Fruit fly (Drosophila melanogaster) whole organism, embryonic: ENCODE results near the gene kel.
A peak's percentile ranks its signal among the peaks of the same experiment; 100 is the strongest.

ENCODE experiments used
- Asciz ChIP-seq: fragments of 200-800 bp; sonication (Bioruptor generic); optimal IDR thresholded peaks from 2 replicates; lab custom pipeline; 2017; ENCODE audit warnings: missing biosample characterization, mild to moderate bottlenecking, missing genetic modification characterization, missing genetic modification reagents
- CG10147 ChIP-seq: fragments of 200-800 bp; sonication (Bioruptor generic); optimal IDR thresholded peaks from 2 replicates; lab custom pipeline; 2019; ENCODE audit warnings: missing biosample characterization, mild to moderate bottlenecking, missing genetic modification characterization, moderate library complexity
- CG10209 ChIP-seq: fragments of 200-800 bp; sonication (Bioruptor generic); optimal IDR thresholded peaks from 3 replicates; lab custom pipeline; 2017; ENCODE audit warnings: missing biosample characterization, mild to moderate bottlenecking, missing genetic modification characterization, missing genetic modification reagents
- CG10366 ChIP-seq: fragments of 200-800 bp; sonication (Bioruptor generic); IDR thresholded peaks from 2 replicates; pipeline ENCODE4 v1.3.6; 2022; ENCODE audit warnings: missing biosample characterization, missing genetic modification characterization
- CG10543 ChIP-seq: fragments of 200-800 bp; sonication (Bioruptor generic); optimal IDR thresholded peaks from 3 replicates; lab custom pipeline; 2017; ENCODE audit warnings: missing biosample characterization, mild to moderate bottlenecking, missing genetic modification characterization, moderate library complexity
- CG11560 ChIP-seq: fragments of 200-800 bp; sonication (Bioruptor generic); IDR thresholded peaks from 3 replicates; pipeline ENCODE4 v1.3.6; 2022; ENCODE audit warnings: missing biosample characterization, missing genetic modification characterization
- CG12744 ChIP-seq: fragments of 200-800 bp; sonication (Bioruptor generic); optimal IDR thresholded peaks from 2 replicates; lab custom pipeline; 2016; ENCODE audit warnings: missing biosample characterization, missing genetic modification characterization
- CG14667 ChIP-seq: fragments of 200-800 bp; sonication (Bioruptor generic); IDR thresholded peaks from 2 replicates; pipeline ENCODE4 v1.3.6; 2022; ENCODE audit warnings: missing biosample characterization, missing genetic modification characterization
- CG15011 ChIP-seq: fragments of 200-800 bp; sonication (Bioruptor generic); optimal IDR thresholded peaks from 3 replicates; lab custom pipeline; 2018; ENCODE audit warnings: missing biosample characterization, mild to moderate bottlenecking, missing genetic modification characterization
- CG17612 ChIP-seq: fragments of 200-800 bp; sonication (Bioruptor generic); IDR thresholded peaks from 2 replicates; pipeline ENCODE4 v1.3.6; 2022; ENCODE audit warnings: missing biosample characterization, missing genetic modification characterization
- CG18764 ChIP-seq: fragments of 200-800 bp; sonication (Bioruptor generic); optimal IDR thresholded peaks from 3 replicates; lab custom pipeline; 2016; ENCODE audit warnings: missing biosample characterization, missing genetic modification characterization
- CG30431 ChIP-seq: fragments of 200-800 bp; sonication (Bioruptor generic); optimal IDR thresholded peaks from 2 replicates; lab custom pipeline; 2017; ENCODE audit warnings: missing biosample characterization, missing genetic modification characterization
- CG43689 ChIP-seq: fragments of 200-800 bp; sonication (Bioruptor generic); IDR thresholded peaks from 2 replicates; pipeline ENCODE4 v1.3.6; 2022; ENCODE audit warnings: missing biosample characterization, missing genetic modification characterization
- CG8290 ChIP-seq, 3 experiments: fragments of 200-800 bp; sonication (Bioruptor generic); optimal IDR thresholded peaks; 2 replicates each; lab custom pipeline; 2016 to 2019; ENCODE audit warnings: missing biosample characterization in 3 of 3, missing genetic modification characterization in 3 of 3, mild to moderate bottlenecking in 2 of 3, moderate library complexity in 1 of 3
- CG9215 ChIP-seq: fragments of 200-800 bp; sonication (Bioruptor generic); IDR thresholded peaks from 2 replicates; pipeline ENCODE4 v1.3.6; 2022; ENCODE audit warnings: missing biosample characterization, missing genetic modification characterization
- CG9727 ChIP-seq: fragments of 200-800 bp; sonication (Bioruptor generic); optimal IDR thresholded peaks from 3 replicates; lab custom pipeline; 2017; ENCODE audit warnings: missing biosample characterization, mild to moderate bottlenecking, missing genetic modification characterization
- Chrac-16 ChIP-seq: fragments of 200-800 bp; sonication (Bioruptor generic); optimal IDR thresholded peaks from 3 replicates; lab custom pipeline; 2016; ENCODE audit warnings: missing biosample characterization, missing genetic modification characterization
- CrebB ChIP-seq: fragments of 200-800 bp; sonication (Bioruptor generic); optimal IDR thresholded peaks from 3 replicates; lab custom pipeline; 2018; ENCODE audit warnings: missing biosample characterization, mild to moderate bottlenecking, missing genetic modification characterization
- Dip3 ChIP-seq: fragments of 200-800 bp; sonication (Bioruptor generic); optimal IDR thresholded peaks from 3 replicates; lab custom pipeline; 2016; ENCODE audit warnings: missing biosample characterization, missing genetic modification characterization
- Hr78 ChIP-seq, 2 experiments: fragments of 200-800 bp in 1 of 2; fragments of >200 bp in 1 of 2; sonication (Bioruptor generic) in 1 of 2; optimal IDR thresholded peaks; 2 replicates each; lab custom pipeline; 2017 to 2019; ENCODE audit warnings: missing biosample characterization in 2 of 2, missing genetic modification characterization in 2 of 2, mild to moderate bottlenecking in 1 of 2, moderate library complexity in 1 of 2
- Hsf ChIP-seq: fragments of 200-800 bp; sonication (Bioruptor generic); optimal IDR thresholded peaks from 3 replicates; lab custom pipeline; 2016; ENCODE audit warnings: missing biosample characterization, missing genetic modification characterization
- Jarid2 ChIP-seq: fragments of 200-800 bp; sonication (Bioruptor generic); optimal IDR thresholded peaks from 3 replicates; lab custom pipeline; 2017; ENCODE audit warnings: mild to moderate bottlenecking, missing biosample characterization, missing genetic modification reagents, missing genetic modification characterization
- Lim3 ChIP-seq: fragments of 200-800 bp; sonication (Bioruptor generic); IDR thresholded peaks from 2 replicates; pipeline ENCODE4 v1.3.6; 2022; ENCODE audit warnings: missing biosample characterization, missing genetic modification characterization
- Lpt ChIP-seq: fragments of >200 bp; optimal IDR thresholded peaks from 2 replicates; lab custom pipeline; 2018; ENCODE audit warnings: missing biosample characterization, missing genetic modification characterization
- MBD-R2 ChIP-seq: fragments of 200-800 bp; sonication (Bioruptor generic); IDR thresholded peaks from 2 replicates; pipeline ENCODE4 v1.3.6; 2022; ENCODE audit warnings: missing biosample characterization, missing genetic modification characterization
- Poxn ChIP-seq: fragments of 200-800 bp; sonication (Bioruptor generic); IDR thresholded peaks from 2 replicates; pipeline ENCODE4 v1.3.6; 2022; ENCODE audit warnings: missing biosample characterization, missing genetic modification characterization
- Sox100B ChIP-seq: fragments of 200-800 bp; sonication (Bioruptor generic); optimal IDR thresholded peaks from 3 replicates; lab custom pipeline; 2018; ENCODE audit warnings: missing biosample characterization, mild to moderate bottlenecking, missing genetic modification characterization
- az2 ChIP-seq: fragments of 200-800 bp; sonication (Bioruptor generic); optimal IDR thresholded peaks from 3 replicates; lab custom pipeline; 2016; ENCODE audit warnings: missing biosample characterization, missing genetic modification characterization
- chinmo ChIP-seq: fragments of 200-800 bp; sonication (Bioruptor generic); IDR thresholded peaks from 4 replicates; pipeline ENCODE4 v1.3.6; 2022; ENCODE audit warnings: missing biosample characterization, missing genetic modification characterization; ENCODE audit not compliant: partially characterized antibody
- crp ChIP-seq, 2 experiments: fragments of 200-800 bp; sonication (Bioruptor generic); optimal IDR thresholded peaks; 2 replicates in 1 of 2; 3 replicates in 1 of 2; lab custom pipeline; 2017; ENCODE audit warnings: missing biosample characterization in 2 of 2, missing genetic modification characterization in 2 of 2, mild to moderate bottlenecking in 1 of 2, moderate library complexity in 1 of 2
- dm ChIP-seq: fragments of 200-800 bp; sonication (Bioruptor generic); optimal IDR thresholded peaks from 3 replicates; lab custom pipeline; 2016; ENCODE audit warnings: missing biosample characterization, missing genetic modification characterization
- dmrt99B ChIP-seq: fragments of 200-800 bp; sonication (Bioruptor generic); optimal IDR thresholded peaks from 2 replicates; lab custom pipeline; 2018; ENCODE audit warnings: missing biosample characterization, mild to moderate bottlenecking, missing genetic modification characterization, moderate library complexity
- ftz-f1 ChIP-seq: fragments of 200-800 bp; sonication (Bioruptor generic); optimal IDR thresholded peaks from 2 replicates; lab custom pipeline; 2016; ENCODE audit warnings: missing biosample characterization, missing genetic modification characterization
- grn ChIP-seq: fragments of 200-800 bp; sonication (Bioruptor generic); optimal IDR thresholded peaks from 3 replicates; lab custom pipeline; 2017; ENCODE audit warnings: missing biosample characterization, missing genetic modification characterization
- h ChIP-seq: fragments of >200 bp; optimal IDR thresholded peaks from 2 replicates; lab custom pipeline; 2017
- her ChIP-seq: fragments of 200-800 bp; sonication (Bioruptor generic); optimal IDR thresholded peaks from 2 replicates; lab custom pipeline; 2016; ENCODE audit warnings: missing biosample characterization, missing genetic modification characterization
- inv ChIP-seq: fragments of 200-800 bp; sonication (Bioruptor generic); IDR thresholded peaks from 2 replicates; pipeline ENCODE4 v1.3.6; 2022; ENCODE audit warnings: missing biosample characterization, missing genetic modification characterization; ENCODE audit not compliant: partially characterized antibody
- mld ChIP-seq: fragments of 200-800 bp; sonication (Bioruptor generic); IDR thresholded peaks from 3 replicates; pipeline ENCODE4 v1.3.6; 2022; ENCODE audit warnings: missing biosample characterization, missing genetic modification characterization; ENCODE audit not compliant: partially characterized antibody
- otp ChIP-seq: fragments of 200-800 bp; sonication (Bioruptor generic); IDR thresholded peaks from 3 replicates; pipeline ENCODE4, ENCODE4 v1.3.6; 2022; ENCODE audit warnings: missing biosample characterization, missing genetic modification characterization
- ranshi ChIP-seq: fragments of 200-800 bp; sonication (Bioruptor generic); IDR thresholded peaks from 2 replicates; pipeline ENCODE4 v1.3.6; 2022; ENCODE audit warnings: missing biosample characterization, missing genetic modification characterization
- salm ChIP-seq: fragments of 200-800 bp; sonication (Bioruptor generic); optimal IDR thresholded peaks from 2 replicates; lab custom pipeline; 2018; ENCODE audit warnings: missing biosample characterization, mild to moderate bottlenecking, missing genetic modification characterization
- sc ChIP-seq, 3 experiments: fragments of >200 bp in 2 of 3; fragments of 200-800 bp in 1 of 3; sonication (Bioruptor generic) in 1 of 3; optimal IDR thresholded peaks; 2 replicates in 2 of 3; 3 replicates in 1 of 3; lab custom pipeline; 2017; ENCODE audit warnings: mild to moderate bottlenecking in 1 of 3, missing biosample characterization in 1 of 3, missing genetic modification characterization in 1 of 3, missing genetic modification reagents in 1 of 3
- scrt ChIP-seq: fragments of 200-800 bp; sonication (Bioruptor generic); optimal IDR thresholded peaks from 2 replicates; lab custom pipeline; 2018; ENCODE audit warnings: missing biosample characterization, mild to moderate bottlenecking, missing genetic modification characterization, moderate library complexity
- sim ChIP-seq: fragments of 200-800 bp; sonication (Bioruptor generic); IDR thresholded peaks from 2 replicates; pipeline ENCODE4 v1.3.6; 2022; ENCODE audit warnings: missing biosample characterization, missing genetic modification characterization
- sr ChIP-seq: fragments of 200-800 bp; sonication (Bioruptor generic); IDR thresholded peaks from 3 replicates; pipeline ENCODE4 v1.3.6; 2022; ENCODE audit warnings: missing biosample characterization, missing genetic modification characterization
- sug ChIP-seq: fragments of 200-800 bp; optimal IDR thresholded peaks from 2 replicates; lab custom pipeline; 2019; ENCODE audit warnings: missing biosample characterization, mild to moderate bottlenecking, missing genetic modification characterization, moderate library complexity
- tin ChIP-seq: fragments of 200-800 bp; sonication (Bioruptor generic); optimal IDR thresholded peaks from 3 replicates; lab custom pipeline; 2016; ENCODE audit warnings: missing biosample characterization, missing genetic modification characterization
- vfl ChIP-seq: fragments of 200-800 bp; sonication (Bioruptor generic); optimal IDR thresholded peaks from 2 replicates; lab custom pipeline; 2016; ENCODE audit warnings: missing biosample characterization, missing genetic modification characterization

Gene kel

dm6 chr2L:18151134-18151825, 13.4 kb upstream of the kel start (continued):
- TF ChIP-seq Dip3 (GFP tag; lab: Kevin White, UChicago) (no peak), chinmo (GFP tag; lab: Robert Waterston, UW) (peak; percentile 99), mld (GFP tag; lab: Robert Waterston, UW) (no peak), crp (GFP tag; optimal IDR thresholded peaks at IDR 0.05; lab: Kevin White, UChicago) (no peak), Chrac-16 (GFP tag; lab: Kevin White, UChicago) (peak; percentile 25), Hsf (peak; percentile 70), CG12744 (GFP tag; lab: Kevin White, UChicago) (peak; percentile 24), CG30431 (GFP tag; lab: Kevin White, UChicago) (peak; percentile 38), Hr78 (GFP tag; optimal IDR thresholded peaks at IDR 0.05; lab: Kevin White, UChicago) (no peak), sr (GFP tag; lab: Robert Waterston, UW) (no peak), inv (GFP tag; lab: Robert Waterston, UW) (no peak; the same call in 1 of the 2 replicates), CG8290 (GFP tag; optimal IDR thresholded peaks at IDR 0.05; lab: Kevin White, UChicago) (peak; percentile 24), CG8290 (tag; optimal IDR thresholded peaks at IDR 0.05; lab: Kevin White, UChicago) (peak; percentile 22 to 78), dmrt99B (peak; percentile 22), scrt (GFP tag; lab: Kevin White, UChicago) (peak; percentile 1), az2 (GFP tag; lab: Kevin White, UChicago) (no peak), sug (no peak), CG10209 (GFP tag; lab: Kevin White, UChicago) (peak; percentile 47), MBD-R2 (GFP tag; lab: Robert Waterston, UW) (peak; percentile 24; the same call in 1 of the 2 replicates), Asciz (GFP tag; lab: Kevin White, UChicago) (no peak), Poxn (GFP tag; lab: Robert Waterston, UW) (no peak), salm (tag; lab: Kevin White, UChicago) (no peak), CG10147 (GFP tag; lab: Kevin White, UChicago) (peak; percentile 36), Jarid2 (GFP tag; lab: Kevin White, UChicago) (no peak), CG15011 (peak; percentile 4), sc (optimal IDR thresholded peaks at IDR 0.05; lab: Kevin White, UChicago) (no peak), sc (GFP tag; optimal IDR thresholded peaks at IDR 0.05; lab: Kevin White, UChicago) (no peak), tin (GFP tag; lab: Kevin White, UChicago) (peak; percentile 39), sim (GFP tag; lab: Robert Waterston, UW) (no peak), vfl (GFP tag; lab: Kevin White, UChicago) (peak; percentile 50), otp (peak; percentile 54; the same call in 2 of the 3 replicates), h (lab: Kevin White, UChicago) (no peak), grn (no peak), dm (GFP tag; lab: Kevin White, UChicago) (peak; percentile 62), ranshi (peak; percentile 71; the same call in 1 of the 2 replicates), CG14667 (GFP tag; lab: Robert Waterston, UW) (no peak; the same call in 1 of the 2 replicates), CG10543 (GFP tag; lab: Kevin White, UChicago) (peak; percentile 57), ftz-f1 (no peak), Lpt (GFP tag; lab: Kevin White, UChicago) (no peak), Lim3 (GFP tag; lab: Robert Waterston, UW) (no peak), Sox100B (no peak), CG9727 (peak; percentile 41), CG9215 (GFP tag; lab: Robert Waterston, UW) (no peak; the same call in 1 of the 2 replicates), CG10366 (GFP tag; lab: Robert Waterston, UW) (peak; percentile 72), CG43689 (GFP tag; lab: Robert Waterston, UW) (no peak), CrebB (tag; lab: Kevin White, UChicago) (no peak), CG11560 (tag; lab: Robert Waterston, UW) (peak; percentile 31; the same call in 1 of the 3 replicates), her (GFP tag; lab: Kevin White, UChicago) (no peak), CG18764 (GFP tag; lab: Kevin White, UChicago) (no peak), CG17612 (GFP tag; lab: Robert Waterston, UW) (0 out of 2 replicates have a peak, but pooled peaks have one; percentile 56)
